Worm (Caenorhabditis elegans) whole organism, late embryonic: ENCODE data around the gene clec-191.

Experiments
- C38D4.7 ChIP-seq: fragments of 200-800 bp; sonication (Bioruptor generic); optimal IDR thresholded peaks from 2 replicates; lab custom pipeline; 2018; ENCODE audit warnings: mild to moderate bottlenecking, missing genetic modification characterization, moderate library complexity, missing compliant biosample characterization
- K09A11.1 ChIP-seq: sonication (generic microtip); optimal IDR thresholded peaks from 2 replicates; lab custom pipeline; 2017; ENCODE audit warnings: antibody characterized with exemption, mild to moderate bottlenecking, missing genetic modification characterization, missing compliant biosample characterization; ENCODE audit not compliant: insufficient read depth
- T23F11.4 ChIP-seq: fragments of 200-800 bp; sonication (Bioruptor generic); optimal IDR thresholded peaks from 2 replicates; lab custom pipeline; 2018; ENCODE audit warnings: mild to moderate bottlenecking, missing genetic modification characterization, missing compliant biosample characterization
- ama-1 ChIP-seq: fragments of 150-350 bp; optimal IDR thresholded peaks from 2 replicates; lab custom pipeline; 2014
- ceh-14 ChIP-seq: sonication (generic microtip); optimal IDR thresholded peaks from 2 replicates; lab custom pipeline; 2016; ENCODE audit warnings: missing genotype, missing genetic modification characterization, missing compliant biosample characterization
- ceh-19 ChIP-seq: fragments of 200-800 bp; sonication (Bioruptor generic); optimal IDR thresholded peaks from 2 replicates; lab custom pipeline; 2018; ENCODE audit warnings: mild to moderate bottlenecking, missing genetic modification characterization, missing compliant biosample characterization
- ceh-2 ChIP-seq: sonication (generic microtip); optimal IDR thresholded peaks from 2 replicates; lab custom pipeline; 2016; ENCODE audit warnings: missing genotype, missing genetic modification characterization, missing compliant biosample characterization
- ceh-24 ChIP-seq: sonication (generic microtip); optimal IDR thresholded peaks from 2 replicates; lab custom pipeline; 2016; ENCODE audit warnings: mild to moderate bottlenecking, missing genetic modification characterization, missing compliant biosample characterization
- ceh-30 ChIP-seq: fragments of 150-350 bp; optimal IDR thresholded peaks from 2 replicates; lab custom pipeline; 2014; ENCODE audit warnings: missing biosample characterization, missing genetic modification characterization
- ceh-48 ChIP-seq: sonication (generic microtip); optimal IDR thresholded peaks from 2 replicates; lab custom pipeline; 2016; ENCODE audit warnings: missing genetic modification characterization, inconsistent platforms, missing compliant biosample characterization
- ceh-9 ChIP-seq: sonication (generic microtip); optimal IDR thresholded peaks from 2 replicates; lab custom pipeline; 2016; ENCODE audit warnings: mild to moderate bottlenecking, missing genetic modification characterization, inconsistent platforms, missing compliant biosample characterization
- che-1 ChIP-seq: sonication (generic microtip); optimal IDR thresholded peaks from 2 replicates; lab custom pipeline; 2016; ENCODE audit warnings: mild to moderate bottlenecking, missing genetic modification characterization, missing compliant biosample characterization
- dve-1 ChIP-seq: sonication (generic microtip); optimal IDR thresholded peaks from 2 replicates; lab custom pipeline; 2017; ENCODE audit warnings: antibody characterized with exemption, mild to moderate bottlenecking, missing genetic modification characterization, missing compliant biosample characterization
- elt-2 ChIP-seq: sonication (generic microtip); optimal IDR thresholded peaks from 2 replicates; lab custom pipeline; 2016; ENCODE audit warnings: missing genetic modification reagents, missing genetic modification characterization, missing compliant biosample characterization
- elt-4 ChIP-seq: sonication (generic microtip); optimal IDR thresholded peaks from 2 replicates; lab custom pipeline; 2016; ENCODE audit warnings: missing genetic modification characterization, missing compliant biosample characterization
- ets-4 ChIP-seq: sonication (generic microtip); optimal IDR thresholded peaks from 2 replicates; lab custom pipeline; 2016; ENCODE audit warnings: missing genetic modification characterization, missing compliant biosample characterization
- fax-1 ChIP-seq: sonication (generic microtip); optimal IDR thresholded peaks from 2 replicates; lab custom pipeline; 2016; ENCODE audit warnings: missing genotype, missing genetic modification characterization, missing compliant biosample characterization
- fkh-10 ChIP-seq: fragments of 150-350 bp; optimal IDR thresholded peaks from 2 replicates; lab custom pipeline; 2014; ENCODE audit warnings: missing biosample characterization, missing genetic modification reagents, missing genetic modification characterization
- fkh-6 ChIP-seq: sonication (generic microtip); optimal IDR thresholded peaks from 2 replicates; lab custom pipeline; 2016; ENCODE audit warnings: missing genetic modification characterization, missing compliant biosample characterization
- gmeb-2 ChIP-seq: sonication (generic microtip); optimal IDR thresholded peaks from 2 replicates; lab custom pipeline; 2016; ENCODE audit warnings: missing genetic modification characterization, inconsistent platforms, missing compliant biosample characterization
- hlh-13 ChIP-seq: fragments of 200-800 bp; sonication (Bioruptor generic); optimal IDR thresholded peaks from 2 replicates; lab custom pipeline; 2018; ENCODE audit warnings: mild to moderate bottlenecking, missing genetic modification characterization, missing compliant biosample characterization
- hlh-15 ChIP-seq: sonication (generic microtip); optimal IDR thresholded peaks from 2 replicates; lab custom pipeline; 2016; ENCODE audit warnings: missing genetic modification characterization, missing compliant biosample characterization
- hlh-6 ChIP-seq: sonication (generic microtip); optimal IDR thresholded peaks from 2 replicates; lab custom pipeline; 2016; ENCODE audit warnings: missing genotype, missing genetic modification characterization, missing compliant biosample characterization
- lim-6 ChIP-seq: sonication (generic microtip); optimal IDR thresholded peaks from 2 replicates; lab custom pipeline; 2016; ENCODE audit warnings: missing genetic modification characterization, missing compliant biosample characterization
- lin-11 ChIP-seq: fragments of 200-800 bp; sonication (Bioruptor generic); optimal IDR thresholded peaks from 2 replicates; lab custom pipeline; 2018; ENCODE audit warnings: mild to moderate bottlenecking, missing genetic modification characterization, missing compliant biosample characterization
- madf-2 ChIP-seq: sonication (generic microtip); optimal IDR thresholded peaks from 2 replicates; lab custom pipeline; 2017; ENCODE audit warnings: missing genetic modification characterization, missing compliant biosample characterization
- mec-3 ChIP-seq: sonication (generic microtip); optimal IDR thresholded peaks from 2 replicates; lab custom pipeline; 2016; ENCODE audit warnings: borderline replicate concordance, missing genetic modification characterization, missing compliant biosample characterization
- nfya-1 ChIP-seq: sonication (generic microtip); optimal IDR thresholded peaks from 2 replicates; lab custom pipeline; 2017; ENCODE audit warnings: missing genetic modification characterization, mild to moderate bottlenecking, missing compliant biosample characterization, antibody characterized with exemption, moderate library complexity
- nhr-11 ChIP-seq: fragments of 150-350 bp; optimal IDR thresholded peaks from 2 replicates; lab custom pipeline; 2014; ENCODE audit warnings: missing biosample characterization, missing genetic modification characterization
- nhr-232 ChIP-seq: sonication (generic microtip); optimal IDR thresholded peaks from 2 replicates; lab custom pipeline; 2016; ENCODE audit warnings: missing genetic modification characterization, missing compliant biosample characterization
- odd-2 ChIP-seq: sonication (generic microtip); optimal IDR thresholded peaks from 2 replicates; lab custom pipeline; 2017; ENCODE audit warnings: antibody characterized with exemption, mild to moderate bottlenecking, missing genetic modification characterization, missing compliant biosample characterization
- pha-2 ChIP-seq: sonication (generic microtip); optimal IDR thresholded peaks from 2 replicates; lab custom pipeline; 2017; ENCODE audit warnings: mild to moderate bottlenecking, missing genetic modification characterization, missing compliant biosample characterization
- pros-1 ChIP-seq: fragments of 150-350 bp; optimal IDR thresholded peaks from 2 replicates; lab custom pipeline; 2014; ENCODE audit warnings: missing biosample characterization, missing genetic modification reagents, missing genetic modification characterization
- ref-2 ChIP-seq: sonication (generic microtip); optimal IDR thresholded peaks from 2 replicates; lab custom pipeline; 2016; ENCODE audit warnings: missing genetic modification characterization, missing compliant biosample characterization
- sdc-2 ChIP-seq: sonication (generic microtip); optimal IDR thresholded peaks from 2 replicates; lab custom pipeline; 2016; ENCODE audit warnings: missing genotype, missing genetic modification characterization, missing compliant biosample characterization
- tbx-7 ChIP-seq: sonication (generic microtip); optimal IDR thresholded peaks from 2 replicates; lab custom pipeline; 2016; ENCODE audit warnings: missing genotype, missing genetic modification characterization, missing compliant biosample characterization
- ttx-3 ChIP-seq: sonication (generic microtip); optimal IDR thresholded peaks from 2 replicates; lab custom pipeline; 2016; ENCODE audit warnings: missing genetic modification reagents, missing genetic modification characterization, missing compliant biosample characterization
- unc-42 ChIP-seq: sonication (generic microtip); optimal IDR thresholded peaks from 2 replicates; lab custom pipeline; 2016; ENCODE audit warnings: missing genotype, missing genetic modification characterization, missing compliant biosample characterization
- unc-55 ChIP-seq: sonication (generic microtip); optimal IDR thresholded peaks from 2 replicates; lab custom pipeline; 2017; ENCODE audit warnings: missing biosample characterization, missing genetic modification reagents, missing genetic modification characterization

clec-191 gene

ce11 chrIV:16280614-16281013, at the start of gene clec-191:
TSS of gene clec-191 (minus strand) at chrIV:16280714.
- TF ChIP-seq T23F11.4 (GFP tag; lab: Kevin White, UChicago) (no peak), pha-2 (tag; lab: Kevin White, UChicago) (no peak), nhr-232 (no peak), fkh-10 (GFP tag; lab: Kevin White, UChicago) (no peak)
- TF ChIP-seq, all 69 proteins: peak for 0

DNA sequence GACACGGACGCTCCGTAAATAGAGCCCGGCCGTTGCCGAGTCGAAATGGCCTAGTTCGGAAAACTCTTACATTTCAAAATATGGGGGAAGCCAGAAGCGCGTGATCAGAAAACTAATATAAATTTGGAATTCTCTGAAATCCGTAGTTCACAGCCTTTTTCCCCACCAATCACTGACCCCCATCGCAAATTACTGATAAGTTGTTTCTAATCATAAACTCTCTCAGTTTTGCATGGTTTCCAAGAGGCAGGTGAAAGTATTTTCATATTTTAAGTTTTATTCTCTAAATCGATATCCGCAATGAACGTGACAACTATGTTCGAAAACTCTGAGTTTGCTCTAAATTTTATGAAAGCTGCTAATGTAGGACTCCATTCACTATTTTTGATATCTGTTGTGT, 48.6 kb upstream of the clec-191 start, which contains the start of gene srz-74:
Gene srz-74, plus strand, starts transcription at position 301 of the 400 bp plus-strand sequence.
- TF ChIP-seq lim-6 = no peak

- TF ChIP-seq ceh-9 = no peak
- TF ChIP-seq ceh-2 (tag; lab: Kevin White, UChicago) = no peak
- TF ChIP-seq C38D4.7 (GFP tag; lab: Kevin White, UChicago) = no peak
- TF ChIP-seq ceh-19 (GFP tag; lab: Kevin White, UChicago) = no peak
- TF ChIP-seq gmeb-2 (tag; lab: Kevin White, UChicago) = no peak
- no peak for TF ChIP-seq sdc-2 (tag; lab: Kevin White, UChicago)
- no peak for TF ChIP-seq dve-1 (tag; lab: Kevin White, UChicago)
- no peak for TF ChIP-seq K09A11.1 (tag; lab: Kevin White, UChicago)
- TF ChIP-seq ceh-48 (tag; lab: Kevin White, UChicago) = no peak
- TF ChIP-seq nhr-11 = no peak
- no peak for TF ChIP-seq pros-1 (tag; lab: Kevin White, UChicago)
- no peak for TF ChIP-seq hlh-6
- TF ChIP-seq odd-2 = no peak
- TF ChIP-seq madf-2 (tag; lab: Kevin White, UChicago) = no peak
Measured at ce11 chrIV:16328519-16328918, 48.0 kb upstream of the clec-191 start, which contains the start of gene K03D3.2. TSS of gene K03D3.2 (minus strand) at chrIV:16328619.

DNA sequence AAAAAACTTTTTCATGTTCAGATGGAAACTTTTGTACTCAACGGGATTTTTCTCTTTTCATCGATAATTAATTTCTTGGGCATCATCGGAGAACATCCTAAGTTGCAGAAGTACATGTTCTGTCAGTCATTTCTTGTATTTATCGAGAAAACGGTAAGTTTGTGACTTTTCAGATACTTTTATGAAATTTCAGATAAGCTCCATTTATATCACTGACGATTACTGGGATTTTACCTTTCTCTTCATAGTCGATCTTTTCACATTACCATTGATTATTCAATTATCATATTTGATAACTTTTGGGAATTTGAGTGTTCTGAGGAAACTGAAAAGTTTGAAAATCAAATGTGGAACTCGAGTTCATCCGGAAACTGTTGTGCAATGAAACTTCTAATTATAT, 44.1 kb upstream of the clec-191 start, which contains the start of gene srz-105:
Gene srz-105, plus strand, starts transcription at position 301 of the 400 bp plus-strand sequence.
- TF ChIP-seq unc-55 (GFP tag; lab: Kevin White, UChicago) (no peak), mec-3 (tag; lab: Kevin White, UChicago) (no peak), lin-11 (no peak), pros-1 (tag; lab: Kevin White, UChicago) (no peak), pha-2 (tag; lab: Kevin White, UChicago) (no peak)

DNA sequence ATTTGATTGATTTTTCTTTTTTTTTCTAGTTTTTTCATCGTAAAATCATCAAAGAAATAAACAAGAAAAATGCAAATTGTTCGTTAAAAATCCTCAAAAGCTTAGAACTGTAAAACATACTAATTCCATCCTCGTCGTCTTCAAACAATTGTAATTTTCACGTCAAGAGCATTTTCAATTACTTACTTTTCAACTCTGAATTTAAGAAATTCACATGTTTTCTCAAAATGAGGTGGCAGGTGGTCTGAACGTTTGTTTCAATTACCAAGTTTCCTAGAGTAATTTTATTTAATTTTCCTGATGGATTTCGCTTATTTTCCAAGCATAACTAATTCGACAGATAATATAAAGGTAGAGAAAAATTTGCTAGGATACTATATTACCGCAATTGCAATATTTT, 42.9 kb upstream of the clec-191 start, which contains the start of gene srz-104:
Gene srz-104, plus strand, starts transcription at position 301 of the 400 bp plus-strand sequence.
- TF ChIP-seq elt-2 (no peak), che-1 (tag; lab: Kevin White, UChicago) (no peak), ama-1 (lab: Kevin White, UChicago) (no peak), sdc-2 (tag; lab: Kevin White, UChicago) (no peak), odd-2 (no peak), fax-1 (tag; lab: Kevin White, UChicago) (no peak), elt-4 (tag; lab: Kevin White, UChicago) (no peak), hlh-15 (no peak), dve-1 (tag; lab: Kevin White, UChicago) (no peak), unc-42 (no peak), C38D4.7 (GFP tag; lab: Kevin White, UChicago) (no peak), nfya-1 (tag; lab: Kevin White, UChicago) (no peak), ceh-30 (tag; lab: Kevin White, UChicago) (no peak), lim-6 (no peak), hlh-13 (GFP tag; lab: Kevin White, UChicago) (no peak)

DNA sequence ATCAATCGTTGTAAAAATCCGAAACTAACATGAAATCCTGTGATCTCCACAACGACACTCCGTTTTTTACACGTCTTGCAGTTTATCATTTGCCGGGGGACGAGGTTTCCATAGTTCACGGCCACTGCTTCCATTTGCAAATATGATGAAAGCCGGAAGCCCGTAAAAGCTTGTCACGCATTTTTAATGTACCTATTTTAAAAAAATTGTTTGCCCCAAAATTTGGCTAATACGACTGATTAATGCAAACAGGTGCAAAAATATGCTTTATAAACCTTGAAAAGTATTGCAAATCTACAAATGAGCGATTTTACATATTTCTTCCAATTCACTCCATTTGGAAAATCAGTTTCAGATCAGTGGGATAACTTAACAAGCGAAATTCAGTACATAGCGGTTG, 40.4 kb upstream of the clec-191 start, which contains the start of gene srz-61:
Gene srz-61, plus strand, starts transcription at position 301 of the 400 bp plus-strand sequence.
- TF ChIP-seq ceh-24 (tag; lab: Kevin White, UChicago) = no peak
- TF ChIP-seq ceh-14 (tag; lab: Kevin White, UChicago) = no peak
- TF ChIP-seq fkh-6 (tag; lab: Kevin White, UChicago) = no peak
- no peak for TF ChIP-seq tbx-7
- no peak for TF ChIP-seq ama-1 (lab: Kevin White, UChicago)
- TF ChIP-seq ttx-3 (tag; lab: Kevin White, UChicago) = no peak
- no peak for TF ChIP-seq elt-2
- no peak for TF ChIP-seq ceh-30 (tag; lab: Kevin White, UChicago)
- TF ChIP-seq ref-2 (tag; lab: Kevin White, UChicago) = no peak
- TF ChIP-seq T23F11.4 (GFP tag; lab: Kevin White, UChicago) = no peak
- TF ChIP-seq hlh-6 = no peak
- TF ChIP-seq ets-4 = no peak
- no peak for TF ChIP-seq che-1 (tag; lab: Kevin White, UChicago)
